Fruit fly (Drosophila melanogaster) Kc167 (cell line): ENCODE measurements around the gene Nopp140.

Source experiments
- Myc ChIP-seq: fragments of >200 bp; optimal IDR thresholded peaks from 2 replicates; lab custom pipeline; 2017; ENCODE audit warnings: missing external identifiers
- psq ChIP-seq: fragments of >200 bp; optimal IDR thresholded peaks from 2 replicates; lab custom pipeline; 2017; ENCODE audit warnings: missing external identifiers

DNA sequence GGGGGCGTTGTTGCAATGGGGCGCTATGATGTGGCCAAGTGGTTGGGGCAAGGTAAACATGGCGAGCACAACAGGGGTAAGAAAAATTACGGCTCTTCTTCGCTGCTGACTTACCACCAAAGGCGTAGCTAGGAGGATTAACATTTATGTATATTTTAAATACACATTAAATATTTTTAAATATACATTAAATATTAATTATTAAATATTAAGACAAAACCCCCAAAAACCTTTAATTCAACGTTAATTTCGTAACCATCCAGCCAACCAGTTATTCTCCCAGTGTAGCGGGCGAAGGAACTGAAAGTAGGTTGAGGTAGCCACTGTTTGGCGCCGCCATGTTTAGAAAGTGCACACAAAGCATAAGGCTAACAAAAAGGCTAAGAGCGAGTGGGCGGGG, 14.0 kb downstream of the Nopp140 start:
- TF ChIP-seq Myc (lab: Kevin White, UChicago), result no peak
- TF ChIP-seq psq (lab: Kevin White, UChicago), result no peak
